Worm (Caenorhabditis elegans): ENCODE measurements around the gene glt-6.

Gene glt-6

DNA sequence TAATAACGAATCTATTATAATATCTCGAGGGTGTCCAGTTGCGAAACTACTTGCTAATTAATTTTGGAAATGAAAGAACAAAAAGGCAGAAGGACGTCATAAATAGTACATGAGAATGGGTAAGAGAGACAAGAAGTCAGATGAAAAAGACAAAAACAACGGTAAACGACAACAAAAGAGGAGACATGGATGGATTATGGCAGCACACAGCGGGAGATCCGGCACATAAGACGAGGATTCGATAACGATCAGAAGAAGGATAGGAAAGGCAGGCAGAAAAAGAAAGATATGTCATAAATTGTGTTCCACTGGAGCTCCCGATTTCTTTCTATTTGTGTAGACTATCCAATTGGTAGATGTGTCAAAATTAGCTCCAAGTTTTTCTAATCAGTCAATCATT is 18.2 kb downstream of the glt-6 start:
- peak; percentile 58 for TF ChIP-seq ref-2 (tag; optimal IDR thresholded peaks at IDR 0.05)
- no peak for TF ChIP-seq hlh-15 (tag; optimal IDR thresholded peaks at IDR 0.05)

DNA sequence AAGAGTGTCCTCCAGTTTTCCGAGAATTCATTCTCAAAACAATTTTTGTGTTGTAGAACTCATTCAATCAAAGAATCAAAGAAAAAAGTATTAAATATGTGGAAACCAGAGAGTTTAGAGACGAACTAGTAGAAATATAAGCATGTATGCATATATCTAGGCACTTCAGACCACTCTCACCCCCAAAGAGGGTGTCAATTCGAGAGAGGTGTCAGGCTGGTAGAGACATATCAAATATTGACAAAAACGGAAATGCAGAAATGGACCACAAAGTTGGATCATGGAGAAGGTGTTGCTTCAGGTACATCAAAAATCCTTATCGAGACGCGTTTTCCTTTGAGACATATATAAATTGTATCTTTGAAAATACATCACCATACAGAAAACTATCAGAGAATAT is 20.3 kb downstream of the glt-6 start:
- TF ChIP-seq ceh-34 (tag; optimal IDR thresholded peaks at IDR 0.05) (no peak), pha-2 (tag; optimal IDR thresholded peaks at IDR 0.05) (no peak), pha-4 (tag; optimal IDR thresholded peaks at IDR 0.05) (no peak), ceh-24 (tag; optimal IDR thresholded peaks at IDR 0.05) (no peak), sox-2 (GFP tag; IDR thresholded peaks at IDR 0.05) (no peak), rnt-1 (tag; optimal IDR thresholded peaks at IDR 0.05) (no peak), pros-1 (tag; optimal IDR thresholded peaks at IDR 0.05) (no peak), ref-2 (tag; optimal IDR thresholded peaks at IDR 0.05) (no peak), ztf-16 (tag; optimal IDR thresholded peaks at IDR 0.05) (no peak), hlh-15 (tag; optimal IDR thresholded peaks at IDR 0.05) (no peak), K02D7.2 (tag; optimal IDR thresholded peaks at IDR 0.05) (no peak), ceh-14 (tag; optimal IDR thresholded peaks at IDR 0.05) (no peak)

ce11 chrIV:7530226-7531070 is 27.0 kb downstream of the glt-6 start:
- TF ChIP-seq elt-4 (tag; optimal IDR thresholded peaks at IDR 0.05) = no peak
- no peak for TF ChIP-seq fkh-6 (tag; optimal IDR thresholded peaks at IDR 0.05)
- no peak for TF ChIP-seq pha-2 (tag; optimal IDR thresholded peaks at IDR 0.05)
- no peak for TF ChIP-seq ceh-9 (tag; optimal IDR thresholded peaks at IDR 0.05)
- TF ChIP-seq unc-42 (tag; optimal IDR thresholded peaks at IDR 0.05) = no peak
- no peak for TF ChIP-seq hlh-6 (tag; optimal IDR thresholded peaks at IDR 0.05)
- TF ChIP-seq nfya-1 (tag; optimal IDR thresholded peaks at IDR 0.05) = no peak
- TF ChIP-seq pag-3 (tag; optimal IDR thresholded peaks at IDR 0.05; ENCODE audit: borderline replicate concordance) = no peak
- no peak for TF ChIP-seq eyg-1 (tag; optimal IDR thresholded peaks at IDR 0.05)
- TF ChIP-seq tbx-7 (tag; optimal IDR thresholded peaks at IDR 0.05) = no peak
- TF ChIP-seq fkh-10 (GFP tag; optimal IDR thresholded peaks at IDR 0.05) = no peak
- TF ChIP-seq ceh-34 (tag; optimal IDR thresholded peaks at IDR 0.05) = no peak
- no peak for TF ChIP-seq pqm-1 (tag; optimal IDR thresholded peaks at IDR 0.05)
- TF ChIP-seq ceh-6 (GFP tag; optimal IDR thresholded peaks at IDR 0.05) = no peak
- TF ChIP-seq nhr-232 (tag; optimal IDR thresholded peaks at IDR 0.05) = no peak
- no peak for TF ChIP-seq ceh-19 (GFP tag; optimal IDR thresholded peaks at IDR 0.05)
- TF ChIP-seq ceh-30 (tag; optimal IDR thresholded peaks at IDR 0.05) = no peak
- no peak for TF ChIP-seq lin-11 (tag; optimal IDR thresholded peaks at IDR 0.05)
- no peak for TF ChIP-seq pax-1 (tag; optimal IDR thresholded peaks at IDR 0.05)

DNA sequence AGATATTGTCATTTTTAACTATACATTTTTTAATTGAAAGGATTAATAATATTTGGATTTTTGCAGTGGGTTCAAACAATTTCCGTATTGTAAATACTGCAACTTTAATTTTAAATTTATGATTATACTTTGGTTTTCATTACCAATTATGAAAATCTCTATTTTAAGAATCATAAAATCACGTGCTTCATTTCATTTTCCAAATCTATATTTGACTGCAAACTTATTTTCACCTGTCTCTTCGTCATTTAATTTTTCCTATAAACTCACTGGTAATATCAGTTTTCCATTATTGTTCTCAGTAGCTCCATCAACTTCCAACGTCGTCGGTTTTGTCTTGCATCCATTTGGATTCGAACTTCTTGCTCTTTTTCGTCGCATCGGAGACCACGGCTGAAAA is 28.9 kb downstream of the glt-6 start, which contains the start of gene R05G6.1:
Gene R05G6.1 (plus strand): TSS at position 301 of the 400 bp plus-strand sequence.
- TF ChIP-seq pqm-1 (tag; optimal IDR thresholded peaks at IDR 0.05) = no peak
- no peak for TF ChIP-seq mec-3 (tag; optimal IDR thresholded peaks at IDR 0.05; ENCODE audit: borderline replicate concordance)
- no peak for TF ChIP-seq ceh-48 (tag; optimal IDR thresholded peaks at IDR 0.05)

DNA sequence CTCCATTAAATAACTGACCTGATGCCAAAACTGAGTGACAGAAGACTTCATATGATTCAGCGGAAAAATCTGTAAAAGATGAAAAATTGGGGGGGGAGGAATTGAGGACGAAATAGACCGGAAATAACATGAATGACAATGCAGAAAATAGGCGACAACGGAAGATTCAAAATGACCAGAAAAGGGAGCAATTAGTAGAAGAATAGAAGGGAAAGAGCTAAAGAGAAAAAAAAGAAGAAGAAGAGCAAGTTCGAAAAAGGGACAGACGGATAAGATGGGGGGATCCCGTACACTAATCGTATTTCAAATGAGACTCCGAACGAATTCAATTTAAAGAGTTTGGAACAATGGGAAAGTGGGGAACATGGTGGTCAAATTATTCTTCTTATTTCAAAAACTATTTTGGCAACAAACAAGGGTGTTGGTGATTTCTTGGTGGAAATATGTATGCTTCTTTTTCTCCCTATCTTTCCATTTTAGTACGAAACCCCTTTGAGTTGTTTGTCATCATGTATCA is 39.1 kb downstream of the glt-6 start, which contains the start of gene R05G6.10:
Gene R05G6.10 (minus strand): TSS at position 51 of the 517 bp plus-strand sequence.
- TF ChIP-seq ceh-31 (tag; optimal IDR thresholded peaks at IDR 0.05) (no peak), unc-42 (tag; optimal IDR thresholded peaks at IDR 0.05) (peak; percentile 92), ref-2 (tag; optimal IDR thresholded peaks at IDR 0.05) (no peak)

Measured in whole organism, late embryonic.